Worm (Caenorhabditis elegans) whole organism, L4 larva: ENCODE data around the gene btb-17.

Experiments used
- D1046.2 ChIP-seq: fragments of 200-800 bp; sonication (Bioruptor generic); IDR thresholded peaks from 2 replicates; pipeline ENCODE4 v1.3.6; 2022; ENCODE audit warnings: missing genetic modification characterization, missing compliant biosample characterization
- F10B5.3 ChIP-seq: sonication (generic microtip); optimal IDR thresholded peaks from 2 replicates; lab custom pipeline; 2016; ENCODE audit warnings: mild to moderate bottlenecking, missing genetic modification characterization, missing compliant biosample characterization
- F26F4.8 ChIP-seq: fragments of 200-800 bp; sonication (Bioruptor generic); conservative IDR thresholded peaks from 2 replicates; pipeline ENCODE4 v1.3.6; 2022; ENCODE audit warnings: missing genetic modification characterization, missing compliant biosample characterization
- F49E8.2 ChIP-seq: sonication (generic microtip); optimal IDR thresholded peaks from 2 replicates; lab custom pipeline; 2016; ENCODE audit warnings: missing compliant biosample characterization, mild to moderate bottlenecking, missing genetic modification characterization, borderline replicate concordance
- Y5F2A.4 ChIP-seq: fragments of 200-800 bp; sonication (Bioruptor generic); optimal IDR thresholded peaks from 2 replicates; lab custom pipeline; 2018; ENCODE audit warnings: mild to moderate bottlenecking, missing genetic modification characterization, missing compliant biosample characterization
- Y75B8A.6 ChIP-seq: fragments of 200-800 bp; sonication (Bioruptor generic); IDR thresholded peaks from 2 replicates; pipeline ENCODE4 v1.3.6; 2022; ENCODE audit warnings: missing genetic modification reagents, missing genetic modification characterization, missing compliant biosample characterization
- ZK546.5 ChIP-seq, 2 experiments: sonication (generic microtip); optimal IDR thresholded peaks; 2 replicates each; lab custom pipeline; 2017; ENCODE audit warnings: missing biosample characterization in 2 of 2, missing genetic modification characterization in 2 of 2
- aha-1 ChIP-seq: fragments of 150-350 bp; peaks from one replicate; lab custom pipeline; 2014; ENCODE audit warnings: missing biosample characterization, missing genetic modification characterization
- arid-1 ChIP-seq: fragments of 200-800 bp; sonication (Bioruptor generic); conservative IDR thresholded peaks from 2 replicates; pipeline ENCODE4 v1.3.6; 2022; ENCODE audit warnings: missing genetic modification reagents, missing genetic modification characterization, missing compliant biosample characterization
- ceh-20 ChIP-seq: fragments of 200-800 bp; sonication (Bioruptor generic); IDR thresholded peaks from 2 replicates; pipeline ENCODE4 v1.3.6; 2022; ENCODE audit warnings: missing genetic modification reagents, missing genetic modification characterization, missing compliant biosample characterization
- ceh-32 ChIP-seq: sonication (generic microtip); optimal IDR thresholded peaks from 2 replicates; lab custom pipeline; 2016; ENCODE audit warnings: mild to moderate bottlenecking, missing genetic modification characterization, missing compliant biosample characterization; ENCODE audit not compliant: poor library complexity
- cey-2 ChIP-seq: sonication (generic microtip); optimal IDR thresholded peaks from 3 replicates; lab custom pipeline; 2017; ENCODE audit warnings: missing genetic modification characterization, mild to moderate bottlenecking, missing compliant biosample characterization, antibody characterized with exemption, borderline replicate concordance; ENCODE audit not compliant: insufficient read depth
- daf-12 ChIP-seq: fragments of 150-350 bp; optimal IDR thresholded peaks from 2 replicates; lab custom pipeline; 2014; ENCODE audit warnings: missing biosample characterization, missing genetic modification reagents, missing genetic modification characterization
- dmd-8 ChIP-seq: fragments of 200-800 bp; sonication (Bioruptor generic); IDR thresholded peaks from 2 replicates; pipeline ENCODE4 v1.3.6; 2022; ENCODE audit warnings: missing genetic modification characterization, missing compliant biosample characterization
- dpl-1 ChIP-seq: fragments of 150-350 bp; optimal IDR thresholded peaks from 2 replicates; lab custom pipeline; 2014; ENCODE audit warnings: missing biosample characterization, missing genetic modification reagents, missing genetic modification characterization
- duxl-1 ChIP-seq: sonication (generic microtip); optimal IDR thresholded peaks from 2 replicates; lab custom pipeline; 2016; ENCODE audit warnings: mild to moderate bottlenecking, missing genetic modification characterization, moderate library complexity, missing compliant biosample characterization; ENCODE audit not compliant: poor library complexity
- hlh-30 ChIP-seq: sonication (generic microtip); optimal IDR thresholded peaks from 2 replicates; lab custom pipeline; 2017; ENCODE audit warnings: antibody characterized with exemption, mild to moderate bottlenecking, missing genetic modification characterization, missing compliant biosample characterization; ENCODE audit not compliant: insufficient read depth
- lin-15B ChIP-seq: fragments of 150-350 bp; sonication (generic microtip); optimal IDR thresholded peaks from 3 replicates; lab custom pipeline; 2014; ENCODE audit warnings: missing biosample characterization, missing genetic modification characterization
- lin-38 ChIP-seq: fragments of 200-800 bp; sonication (Bioruptor generic); IDR thresholded peaks from 2 replicates; pipeline ENCODE4 v1.3.6; 2022; ENCODE audit warnings: missing genetic modification reagents, missing genetic modification characterization, missing compliant biosample characterization
- lin-39 ChIP-seq: fragments of 150-350 bp; optimal IDR thresholded peaks from 2 replicates; lab custom pipeline; 2014; ENCODE audit warnings: missing biosample characterization, missing genetic modification reagents, missing genetic modification characterization
- lsy-2 ChIP-seq, 2 experiments: fragments of 150-350 bp in 1 of 2; sonication (generic microtip) in 1 of 2; optimal IDR thresholded peaks; 2 replicates each; lab custom pipeline; 2014 to 2017; ENCODE audit warnings: missing biosample characterization in 2 of 2, missing genetic modification characterization in 2 of 2
- madf-5 ChIP-seq, 2 experiments: fragments of 200-800 bp; sonication (Bioruptor generic); IDR thresholded peaks; 2 replicates each; pipeline ENCODE4 v1.3.6; 2022; ENCODE audit warnings: missing compliant biosample characterization in 2 of 2, missing genetic modification characterization in 2 of 2
- mxl-3 ChIP-seq: fragments of 200-800 bp; sonication (Bioruptor generic); optimal IDR thresholded peaks from 2 replicates; lab custom pipeline; 2018; ENCODE audit warnings: mild to moderate bottlenecking, missing genetic modification characterization, missing compliant biosample characterization
- nhr-77 ChIP-seq: fragments of 150-350 bp; optimal IDR thresholded peaks from 2 replicates; lab custom pipeline; 2014; ENCODE audit warnings: missing biosample characterization, missing genetic modification characterization
- set-16 ChIP-seq: fragments of 200-800 bp; sonication (Bioruptor generic); IDR thresholded peaks from 2 replicates; pipeline ENCODE4 v1.3.6; 2022; ENCODE audit warnings: missing genetic modification reagents, missing genetic modification characterization, missing compliant biosample characterization
- unc-62 ChIP-seq, 3 experiments: fragments of 150-350 bp in 1 of 3; sonication (generic microtip); optimal IDR thresholded peaks in 2 of 3; peaks in 1 of 3; 1 replicate in 1 of 3; 2 replicates in 2 of 3; lab custom pipeline; 2014 to 2017; ENCODE audit warnings: missing biosample characterization in 3 of 3, missing genetic modification characterization in 3 of 3, missing genetic modification reagents in 3 of 3, missing genotype in 1 of 3
- zag-1 ChIP-seq: fragments of 150-350 bp; optimal IDR thresholded peaks from 2 replicates; lab custom pipeline; 2014; ENCODE audit warnings: missing biosample characterization, missing genetic modification characterization
- zfp-3 ChIP-seq: fragments of 200-800 bp; sonication (Bioruptor generic); conservative IDR thresholded peaks from 2 replicates; pipeline ENCODE4 v1.3.6; 2022; ENCODE audit warnings: missing genetic modification reagents, missing genetic modification characterization, missing compliant biosample characterization

btb-17 gene

ce11 chrII:3270598-3270997 is 24.6 kb upstream of the btb-17 start:
- TF ChIP-seq set-16 (GFP tag; lab: Robert Waterston, UW) (no peak), hlh-30 (peak; percentile 39)

ce11 chrII:3274923-3275322 is 20.3 kb upstream of the btb-17 start, which contains the start of gene F02E11.3:
TSS of gene F02E11.3 (minus strand) at chrII:3275023.
- TF ChIP-seq set-16 (GFP tag; lab: Robert Waterston, UW), result peak; percentile 45; the same call in 1 of the 2 replicates
- TF ChIP-seq duxl-1, result no peak
- TF ChIP-seq D1046.2 (GFP tag; lab: Robert Waterston, UW), result no peak
- TF ChIP-seq daf-12 (tag; lab: Kevin White, UChicago), result no peak
- TF ChIP-seq lin-15B (tag; lab: Kevin White, UChicago), result no peak
- TF ChIP-seq zfp-3, result no peak
- no peak for TF ChIP-seq ceh-32
- no peak for TF ChIP-seq ceh-20 (GFP tag; lab: Robert Waterston, UW)
- no peak for TF ChIP-seq ZK546.5 (tag; optimal IDR thresholded peaks at IDR 0.05; lab: Kevin White, UChicago)
- no peak for TF ChIP-seq F49E8.2
- no peak for TF ChIP-seq lin-39
- TF ChIP-seq lsy-2 (tag; optimal IDR thresholded peaks at IDR 0.05; lab: Kevin White, UChicago), result no peak
- no peak for TF ChIP-seq madf-5 (GFP tag; IDR thresholded peaks at IDR 0.05; lab: Robert Waterston, UW)
- TF ChIP-seq Y5F2A.4 (GFP tag; lab: Kevin White, UChicago), result no peak
- TF ChIP-seq aha-1 (tag; lab: Kevin White, UChicago), result peak; percentile 58

- TF ChIP-seq arid-1 (GFP tag; lab: Robert Waterston, UW) (0 out of 2 replicates have a peak, but pooled peaks have one; percentile 34), unc-62 (GFP tag; optimal IDR thresholded peaks at IDR 0.05 in 1 of 2; lab: Kevin White, UChicago) (peak in 1 of 2 experiments; percentile 6), unc-62 (tag; optimal IDR thresholded peaks at IDR 0.05; lab: Kevin White, UChicago) (no peak), madf-5 (GFP tag; IDR thresholded peaks at IDR 0.05; lab: Robert Waterston, UW) (no peak), aha-1 (tag; lab: Kevin White, UChicago) (peak; percentile 59)
Measured at ce11 chrII:3277686-3278085, 17.5 kb upstream of the btb-17 start, which contains the start of gene F02E11.4. TSS of gene F02E11.4 (minus strand) at chrII:3277786.

- TF ChIP-seq Y75B8A.6, result no peak
- no peak for TF ChIP-seq lsy-2 (tag; optimal IDR thresholded peaks at IDR 0.05; lab: Kevin White, UChicago)
- no peak for TF ChIP-seq aha-1 (tag; lab: Kevin White, UChicago)
- TF ChIP-seq F26F4.8 (GFP tag; lab: Robert Waterston, UW), result no peak
- TF ChIP-seq dpl-1 (GFP tag; lab: Kevin White, UChicago), result no peak
- peak in 1 of 2 experiments; percentile 62 for TF ChIP-seq unc-62 (GFP tag; optimal IDR thresholded peaks at IDR 0.05 in 1 of 2; lab: Kevin White, UChicago)
- TF ChIP-seq unc-62 (tag; optimal IDR thresholded peaks at IDR 0.05; lab: Kevin White, UChicago), result no peak
Measured at ce11 chrII:3278634-3279033, 16.6 kb upstream of the btb-17 start, which contains the start of gene wht-4. TSS of gene wht-4 (plus strand) at chrII:3278934.

ce11 chrII:3282353-3282752 is 12.9 kb upstream of the btb-17 start, which contains the start of gene nep-13:
TSS of gene nep-13 (plus strand) at chrII:3282653.
- TF ChIP-seq dmd-8 (GFP tag; lab: Robert Waterston, UW) (no peak), zag-1 (tag; lab: Kevin White, UChicago) (no peak), nhr-77 (tag; lab: Kevin White, UChicago) (no peak), F10B5.3 (tag; lab: Kevin White, UChicago) (no peak), unc-62 (GFP tag; optimal IDR thresholded peaks at IDR 0.05 in 1 of 2; lab: Kevin White, UChicago) (no peak), unc-62 (tag; optimal IDR thresholded peaks at IDR 0.05; lab: Kevin White, UChicago) (no peak), ceh-20 (GFP tag; lab: Robert Waterston, UW) (no peak), lin-38 (GFP tag; lab: Robert Waterston, UW) (no peak), cey-2 (no peak)

ce11 chrII:3284558-3284957 is 10.6 kb upstream of the btb-17 start, which contains the start of gene scl-15:
TSS of gene scl-15 (minus strand) at chrII:3284658.
- TF ChIP-seq mxl-3 (GFP tag; lab: Kevin White, UChicago) (no peak), cey-2 (no peak)
